Fruit fly (Drosophila melanogaster) whole organism, embryonic: ENCODE results near the gene Sirt4.

Experiments
- Atf-2 ChIP-seq: fragments of 200-800 bp; sonication (Bioruptor generic); optimal IDR thresholded peaks from 2 replicates; lab custom pipeline; 2016; ENCODE audit warnings: missing biosample characterization, missing genetic modification characterization
- BEAF-32 ChIP-seq: fragments of 200-800 bp; sonication (Bioruptor generic); optimal IDR thresholded peaks from 3 replicates; lab custom pipeline; 2017; ENCODE audit warnings: missing biosample characterization, missing genetic modification characterization, mild to moderate bottlenecking, moderate library complexity, missing genetic modification reagents
- CG10431 ChIP-seq: fragments of 200-800 bp; sonication (Bioruptor generic); optimal IDR thresholded peaks from 3 replicates; lab custom pipeline; 2018; ENCODE audit warnings: missing biosample characterization, mild to moderate bottlenecking, missing genetic modification characterization
- CG10959 ChIP-seq: fragments of 200-800 bp; sonication (Bioruptor generic); IDR thresholded peaks from 2 replicates; pipeline ENCODE4 v1.3.6; 2022; ENCODE audit warnings: missing biosample characterization, missing genetic modification characterization
- CG10979 ChIP-seq: fragments of 200-800 bp; sonication (Bioruptor generic); optimal IDR thresholded peaks from 2 replicates; lab custom pipeline; 2018; ENCODE audit warnings: missing biosample characterization, mild to moderate bottlenecking, missing genetic modification characterization, moderate library complexity
- CG11560 ChIP-seq: fragments of 200-800 bp; sonication (Bioruptor generic); IDR thresholded peaks from 3 replicates; pipeline ENCODE4 v1.3.6; 2022; ENCODE audit warnings: missing biosample characterization, missing genetic modification characterization
- CG12659 ChIP-seq: fragments of 200-800 bp; sonication (Bioruptor generic); optimal IDR thresholded peaks from 3 replicates; lab custom pipeline; 2017; ENCODE audit warnings: mild to moderate bottlenecking, missing biosample characterization, missing genetic modification reagents, missing genetic modification characterization
- CG12769 ChIP-seq: fragments of 200-800 bp; sonication (Bioruptor generic); optimal IDR thresholded peaks from 2 replicates; lab custom pipeline; 2019; ENCODE audit warnings: missing biosample characterization, mild to moderate bottlenecking, missing genetic modification characterization, moderate library complexity
- CG13894 ChIP-seq: fragments of 200-800 bp; sonication (Bioruptor generic); optimal IDR thresholded peaks from 3 replicates; lab custom pipeline; 2018; ENCODE audit warnings: missing biosample characterization, mild to moderate bottlenecking, missing genetic modification characterization, moderate library complexity
- CG14014 ChIP-seq: fragments of 200-800 bp; sonication (Bioruptor generic); IDR thresholded peaks from 2 replicates; pipeline ENCODE4 v1.3.6; 2022; ENCODE audit warnings: missing biosample characterization, missing genetic modification characterization
- CG16813 ChIP-seq: fragments of 200-800 bp; sonication (Bioruptor generic); IDR thresholded peaks from 3 replicates; pipeline ENCODE4 v1.3.6; 2022; ENCODE audit warnings: missing biosample characterization, missing genetic modification characterization; ENCODE audit not compliant: partially characterized antibody
- CG17359 ChIP-seq: fragments of 200-800 bp; sonication (Bioruptor generic); optimal IDR thresholded peaks from 3 replicates; lab custom pipeline; 2018; ENCODE audit warnings: missing biosample characterization, mild to moderate bottlenecking, missing genetic modification characterization, moderate library complexity
- CG17361 ChIP-seq: fragments of 200-800 bp; sonication (Bioruptor generic); IDR thresholded peaks from 3 replicates; pipeline ENCODE4 v1.3.6; 2022; ENCODE audit warnings: missing biosample characterization, missing genetic modification characterization
- CG17912 ChIP-seq: fragments of 200-800 bp; sonication (Bioruptor generic); optimal IDR thresholded peaks from 2 replicates; lab custom pipeline; 2018; ENCODE audit warnings: missing biosample characterization, mild to moderate bottlenecking, missing genetic modification characterization
- CG18011 ChIP-seq: fragments of 200-800 bp; sonication (Bioruptor generic); optimal IDR thresholded peaks from 2 replicates; lab custom pipeline; 2017; ENCODE audit warnings: missing biosample characterization, missing genetic modification characterization, mild to moderate bottlenecking, moderate library complexity, missing genotype
- CG18599 ChIP-seq: fragments of 200-800 bp; sonication (Bioruptor generic); optimal IDR thresholded peaks from 3 replicates; lab custom pipeline; 2017; ENCODE audit warnings: missing biosample characterization, missing genetic modification characterization, mild to moderate bottlenecking, moderate library complexity, missing genetic modification reagents
- CG3163 ChIP-seq: fragments of 200-800 bp; sonication (Bioruptor generic); optimal IDR thresholded peaks from 3 replicates; lab custom pipeline; 2016; ENCODE audit warnings: missing biosample characterization, missing genetic modification characterization
- CG32767 ChIP-seq: fragments of 200-800 bp; sonication (Bioruptor generic); IDR thresholded peaks from 2 replicates; pipeline ENCODE4 v1.3.6; 2022; ENCODE audit warnings: missing biosample characterization, missing genetic modification characterization
- CG4360 ChIP-seq: fragments of 200-800 bp; sonication (Bioruptor generic); IDR thresholded peaks from 2 replicates; pipeline ENCODE4 v1.3.6; 2022; ENCODE audit warnings: missing biosample characterization, missing genetic modification characterization
- CG7556 ChIP-seq: fragments of 200-800 bp; sonication (Bioruptor generic); optimal IDR thresholded peaks from 2 replicates; lab custom pipeline; 2017; ENCODE audit warnings: missing biosample characterization, mild to moderate bottlenecking, missing genetic modification characterization
- CG8359 ChIP-seq: fragments of 200-800 bp; sonication (Bioruptor generic); optimal IDR thresholded peaks from 2 replicates; lab custom pipeline; 2017; ENCODE audit warnings: missing biosample characterization, mild to moderate bottlenecking, missing genetic modification characterization, borderline replicate concordance
- D ChIP-seq, 2 experiments: fragments of 200-800 bp in 1 of 2; fragments of >200 bp in 1 of 2; sonication (Bioruptor generic) in 1 of 2; optimal IDR thresholded peaks; 2 replicates in 1 of 2; 3 replicates in 1 of 2; lab custom pipeline; 2017; ENCODE audit warnings: mild to moderate bottlenecking in 1 of 2, missing biosample characterization in 1 of 2, missing genetic modification characterization in 1 of 2, missing genetic modification reagents in 1 of 2
- Dfd ChIP-seq, 2 experiments: fragments of >200 bp; optimal IDR thresholded peaks; 2 replicates each; lab custom pipeline; 2017; ENCODE audit warnings: missing biosample characterization in 2 of 2, missing genetic modification characterization in 2 of 2
- E2f1 ChIP-seq: fragments of 200-800 bp; sonication (Bioruptor generic); IDR thresholded peaks from 2 replicates; pipeline ENCODE4 v1.3.6; 2022; ENCODE audit warnings: missing biosample characterization, missing genetic modification characterization
- Fer2 ChIP-seq: fragments of 200-800 bp; sonication (Bioruptor generic); optimal IDR thresholded peaks from 2 replicates; lab custom pipeline; 2018; ENCODE audit warnings: missing biosample characterization, mild to moderate bottlenecking, missing genetic modification characterization, moderate library complexity
- HLH54F ChIP-seq: fragments of 200-800 bp; sonication (Bioruptor generic); optimal IDR thresholded peaks from 3 replicates; lab custom pipeline; 2016; ENCODE audit warnings: missing biosample characterization, missing genetic modification characterization
- Med ChIP-seq: fragments of 200-800 bp; sonication (Bioruptor generic); peaks from one replicate; lab custom pipeline; 2016; ENCODE audit warnings: missing biosample characterization, missing genetic modification characterization, mild to moderate bottlenecking, inconsistent platforms, moderate library complexity
- Six4 ChIP-seq: fragments of 200-800 bp; sonication (Bioruptor generic); optimal IDR thresholded peaks from 2 replicates; lab custom pipeline; 2016; ENCODE audit warnings: missing biosample characterization, missing genetic modification characterization
- Sox102F ChIP-seq: fragments of 200-800 bp; sonication (Bioruptor generic); optimal IDR thresholded peaks from 2 replicates; lab custom pipeline; 2018; ENCODE audit warnings: missing biosample characterization, mild to moderate bottlenecking, missing genetic modification characterization, moderate library complexity
- abd-A ChIP-seq: fragments of 200-800 bp; sonication (Bioruptor generic); optimal IDR thresholded peaks from 3 replicates; lab custom pipeline; 2019; ENCODE audit warnings: missing biosample characterization, mild to moderate bottlenecking, missing genetic modification characterization, moderate library complexity
- dmrt11E ChIP-seq: fragments of 200-800 bp; sonication (Bioruptor generic); optimal IDR thresholded peaks from 3 replicates; lab custom pipeline; 2018; ENCODE audit warnings: missing biosample characterization, mild to moderate bottlenecking, missing genetic modification characterization, moderate library complexity
- fd102C ChIP-seq: fragments of 200-800 bp; sonication (Bioruptor generic); optimal IDR thresholded peaks from 2 replicates; lab custom pipeline; 2018; ENCODE audit warnings: missing biosample characterization, mild to moderate bottlenecking, missing genetic modification characterization, moderate library complexity
- gem ChIP-seq: fragments of 200-800 bp; sonication (Bioruptor generic); optimal IDR thresholded peaks from 2 replicates; lab custom pipeline; 2019; ENCODE audit warnings: missing biosample characterization, mild to moderate bottlenecking, missing genetic modification characterization, moderate library complexity
- ind ChIP-seq: fragments of 200-800 bp; sonication (Bioruptor generic); optimal IDR thresholded peaks from 3 replicates; lab custom pipeline; 2016; ENCODE audit warnings: missing biosample characterization, missing genetic modification characterization
- inv ChIP-seq: fragments of 200-800 bp; sonication (Bioruptor generic); IDR thresholded peaks from 2 replicates; pipeline ENCODE4 v1.3.6; 2022; ENCODE audit warnings: missing biosample characterization, missing genetic modification characterization; ENCODE audit not compliant: partially characterized antibody
- jumu ChIP-seq: fragments of 200-800 bp; sonication (Bioruptor generic); optimal IDR thresholded peaks from 3 replicates; lab custom pipeline; 2016; ENCODE audit warnings: missing biosample characterization, missing genetic modification characterization
- kni ChIP-seq: fragments of 200-800 bp; sonication (Bioruptor generic); optimal IDR thresholded peaks from 3 replicates; lab custom pipeline; 2017; ENCODE audit warnings: mild to moderate bottlenecking, missing biosample characterization, missing genetic modification reagents, missing genetic modification characterization
- lbe ChIP-seq: fragments of 200-800 bp; sonication (Bioruptor generic); optimal IDR thresholded peaks from 2 replicates; lab custom pipeline; 2016; ENCODE audit warnings: missing biosample characterization, mild to moderate bottlenecking, missing genetic modification characterization
- nau ChIP-seq: fragments of 200-800 bp; sonication (Bioruptor generic); optimal IDR thresholded peaks from 3 replicates; lab custom pipeline; 2017; ENCODE audit warnings: missing biosample characterization, mild to moderate bottlenecking, missing genetic modification characterization, missing genetic modification reagents
- oc ChIP-seq: fragments of 200-800 bp; sonication (Bioruptor generic); optimal IDR thresholded peaks from 2 replicates; lab custom pipeline; 2018; ENCODE audit warnings: missing biosample characterization, mild to moderate bottlenecking, missing genetic modification characterization, moderate library complexity
- onecut ChIP-seq: fragments of 200-800 bp; sonication (Bioruptor generic); IDR thresholded peaks from 2 replicates; pipeline ENCODE4 v1.3.6; 2022; ENCODE audit warnings: missing biosample characterization, missing genetic modification characterization
- pb ChIP-seq: fragments of 200-800 bp; sonication (Bioruptor generic); optimal IDR thresholded peaks from 3 replicates; lab custom pipeline; 2016; ENCODE audit warnings: missing biosample characterization, missing genetic modification characterization
- pnt ChIP-seq: fragments of 200-800 bp; sonication (Bioruptor generic); optimal IDR thresholded peaks from 3 replicates; lab custom pipeline; 2016; ENCODE audit warnings: missing biosample characterization, missing genetic modification characterization
- pum ChIP-seq: fragments of 200-800 bp; sonication (Bioruptor generic); optimal IDR thresholded peaks from 2 replicates; lab custom pipeline; 2016; ENCODE audit warnings: missing biosample characterization, missing genetic modification characterization
- row ChIP-seq: fragments of 200-800 bp; sonication (Bioruptor generic); IDR thresholded peaks from 3 replicates; pipeline ENCODE4 v1.3.6; 2022; ENCODE audit warnings: missing biosample characterization, missing genetic modification characterization
- scrt ChIP-seq: fragments of 200-800 bp; sonication (Bioruptor generic); optimal IDR thresholded peaks from 2 replicates; lab custom pipeline; 2018; ENCODE audit warnings: missing biosample characterization, mild to moderate bottlenecking, missing genetic modification characterization, moderate library complexity
- tgo ChIP-seq: fragments of 200-800 bp; sonication (Bioruptor generic); IDR thresholded peaks from 3 replicates; pipeline ENCODE4 v1.3.6; 2022; ENCODE audit warnings: missing biosample characterization, missing genetic modification characterization
- toy ChIP-seq: fragments of 200-800 bp; sonication (Bioruptor generic); IDR thresholded peaks from 2 replicates; pipeline ENCODE4 v1.3.6; 2022; ENCODE audit warnings: missing biosample characterization, missing genetic modification characterization
- wdn ChIP-seq: fragments of 200-800 bp; sonication (Bioruptor generic); IDR thresholded peaks from 2 replicates; pipeline ENCODE4 v1.3.6; 2022; ENCODE audit warnings: missing biosample characterization, missing genetic modification characterization

The Sirt4 gene

DNA sequence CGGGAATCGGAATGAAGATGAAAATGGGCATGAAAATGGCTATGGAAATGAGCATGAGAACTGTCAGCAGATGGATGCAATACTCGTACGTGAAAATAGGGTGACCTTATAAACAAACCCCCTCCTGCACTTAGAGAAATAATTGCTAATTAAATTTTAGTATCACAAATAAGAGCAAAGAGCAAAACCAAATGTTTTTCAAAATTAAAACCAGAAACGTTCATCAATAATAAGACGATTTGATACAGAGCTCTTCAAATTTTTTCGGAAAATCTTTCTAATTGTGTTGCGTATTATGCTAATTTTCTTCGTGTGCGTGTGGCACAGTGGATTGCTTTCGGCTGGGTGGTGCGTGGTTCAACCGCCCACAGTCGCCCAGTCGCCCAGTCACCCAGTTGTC lies 19.5 kb downstream of the Sirt4 start (continued):
- TF ChIP-seq wdn (GFP tag; lab: Robert Waterston, UW) (no peak), CG13894 (no peak), Sox102F (GFP tag; lab: Kevin White, UChicago) (peak; percentile 30), jumu (GFP tag; lab: Kevin White, UChicago) (peak; percentile 13), BEAF-32 (GFP tag; lab: Kevin White, UChicago) (no peak), CG18011 (GFP tag; lab: Kevin White, UChicago) (no peak), ind (peak; percentile 14), tgo (no peak), gem (tag; lab: Kevin White, UChicago) (peak; percentile 57), row (peak; percentile 59), CG18599 (peak; percentile 46), dmrt11E (tag; lab: Kevin White, UChicago) (peak; percentile 49), CG17359 (tag; lab: Kevin White, UChicago) (peak; percentile 43), D (optimal IDR thresholded peaks at IDR 0.05; lab: Kevin White, UChicago) (no peak), D (GFP tag; optimal IDR thresholded peaks at IDR 0.05; lab: Kevin White, UChicago) (peak; percentile 34)

DNA sequence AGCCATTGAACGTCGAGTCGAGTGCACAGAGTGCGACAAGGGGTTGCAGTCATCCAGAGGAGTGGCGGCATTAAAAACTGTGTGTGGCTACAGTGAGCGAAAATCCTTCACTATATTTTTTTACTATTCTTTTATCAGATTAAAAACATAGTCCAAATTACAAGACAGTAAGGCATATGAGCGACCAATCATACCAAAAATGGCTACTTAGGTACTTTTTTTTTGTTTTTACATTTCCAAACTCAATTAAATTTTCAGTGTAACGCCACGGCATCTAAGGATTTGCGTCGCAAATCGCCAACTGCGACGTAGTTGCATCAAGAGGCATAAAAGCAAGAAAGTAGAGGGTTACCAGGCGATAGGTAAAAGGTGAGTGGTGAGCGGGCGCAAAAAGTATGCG lies 26.7 kb downstream of the Sirt4 start:
- TF ChIP-seq onecut (GFP tag; lab: Robert Waterston, UW) (peak; percentile 39), CG14014 (GFP tag; lab: Robert Waterston, UW) (peak; percentile 47; the same call in 1 of the 2 replicates), CG17361 (GFP tag; lab: Robert Waterston, UW) (0 out of 3 replicates have a peak, but pooled peaks have one; percentile 41), pb (no peak), CG17912 (no peak), CG10979 (tag; lab: Kevin White, UChicago) (peak; percentile 73), E2f1 (0 out of 2 replicates have a peak, but pooled peaks have one; percentile 16), oc (tag; lab: Kevin White, UChicago) (no peak), pnt (GFP tag; lab: Kevin White, UChicago) (peak; percentile 35), CG10431 (GFP tag; lab: Kevin White, UChicago) (peak; percentile 2), Fer2 (tag; lab: Kevin White, UChicago) (no peak), scrt (GFP tag; lab: Kevin White, UChicago) (no peak), CG32767 (GFP tag; lab: Robert Waterston, UW) (peak; percentile 62), CG11560 (tag; lab: Robert Waterston, UW) (no peak; the same call in 2 of the 3 replicates), lbe (no peak), Dfd (GFP tag; optimal IDR thresholded peaks at IDR 0.05; lab: Kevin White, UChicago) (no peak), CG12769 (peak; percentile 26), inv (GFP tag; lab: Robert Waterston, UW) (no peak), Atf-2 (GFP tag; lab: Kevin White, UChicago) (no peak), HLH54F (no peak), CG10959 (GFP tag; lab: Robert Waterston, UW) (peak; percentile 58), pum (GFP tag; lab: Kevin White, UChicago) (peak; percentile 48), fd102C (GFP tag; lab: Kevin White, UChicago) (no peak), Six4 (GFP tag; lab: Kevin White, UChicago) (no peak), CG16813 (GFP tag; lab: Robert Waterston, UW) (no peak), abd-A (tag; lab: Kevin White, UChicago) (no peak), CG3163 (GFP tag; lab: Kevin White, UChicago) (no peak), CG12659 (GFP tag; lab: Kevin White, UChicago) (no peak), Med (GFP tag; lab: Kevin White, UChicago) (peak; percentile 82), kni (GFP tag; lab: Kevin White, UChicago) (no peak), nau (GFP tag; lab: Kevin White, UChicago) (no peak), toy (GFP tag; lab: Robert Waterston, UW) (no peak), CG8359 (GFP tag; lab: Kevin White, UChicago) (peak; percentile 10), CG7556 (GFP tag; lab: Kevin White, UChicago) (peak; percentile 62), CG4360 (GFP tag; lab: Robert Waterston, UW) (no peak)
